Worm (Caenorhabditis elegans) whole organism, mixed stage, embryonic: ENCODE data around the gene R09H3.3.

ENCODE experiments used
- bed-3 ChIP-seq: fragments of 200-800 bp; sonication (Bioruptor generic); optimal IDR thresholded peaks from 3 replicates; lab custom pipeline; 2018; ENCODE audit warnings: mild to moderate bottlenecking, missing genetic modification characterization, moderate library complexity, missing compliant biosample characterization
- ceh-83 ChIP-seq: fragments of 200-800 bp; sonication (Bioruptor generic); optimal IDR thresholded peaks from 2 replicates; lab custom pipeline; 2018; ENCODE audit warnings: mild to moderate bottlenecking, missing genetic modification characterization, missing compliant biosample characterization
- ces-1 ChIP-seq: fragments of 150-350 bp; optimal IDR thresholded peaks from 2 replicates; lab custom pipeline; 2014; ENCODE audit warnings: missing biosample characterization, missing genetic modification reagents, missing genetic modification characterization
- cnd-1 ChIP-seq: fragments of 200-800 bp; sonication (Bioruptor generic); optimal IDR thresholded peaks from 2 replicates; lab custom pipeline; 2018; ENCODE audit warnings: mild to moderate bottlenecking, missing genetic modification characterization, missing compliant biosample characterization
- lsy-2 ChIP-seq: fragments of 150-350 bp; optimal IDR thresholded peaks from 2 replicates; lab custom pipeline; 2014; ENCODE audit warnings: missing biosample characterization, missing genetic modification characterization
- mab-5 ChIP-seq: fragments of 150-350 bp; optimal IDR thresholded peaks from 2 replicates; lab custom pipeline; 2014; ENCODE audit warnings: missing biosample characterization, missing genetic modification characterization
- nhr-12 ChIP-seq: fragments of 150-350 bp; optimal IDR thresholded peaks from 2 replicates; lab custom pipeline; 2014; ENCODE audit warnings: missing biosample characterization, missing genetic modification characterization
- nhr-2 ChIP-seq: fragments of 150-350 bp; optimal IDR thresholded peaks from 2 replicates; lab custom pipeline; 2014; ENCODE audit warnings: missing biosample characterization, missing genetic modification characterization
- nhr-28 ChIP-seq: fragments of 150-350 bp; optimal IDR thresholded peaks from 2 replicates; lab custom pipeline; 2014; ENCODE audit warnings: missing biosample characterization, missing genetic modification characterization
- snpc-4 ChIP-seq: fragments of 150-350 bp; optimal IDR thresholded peaks from 2 replicates; lab custom pipeline; 2014; ENCODE audit warnings: missing biosample characterization, missing genetic modification characterization

- peak; percentile 37 for TF ChIP-seq nhr-2
- TF ChIP-seq snpc-4 (tag; lab: Kevin White, UChicago): no peak
- TF ChIP-seq lsy-2 (tag; lab: Kevin White, UChicago): peak; percentile 75
- TF ChIP-seq cnd-1 (tag; lab: Kevin White, UChicago): peak; percentile 69
- peak; percentile 76 for TF ChIP-seq mab-5 (tag; lab: Kevin White, UChicago)
- no peak for TF ChIP-seq nhr-12 (tag; lab: Kevin White, UChicago)
- TF ChIP-seq bed-3: no peak
- TF ChIP-seq nhr-28 (tag; lab: Kevin White, UChicago): peak; percentile 10
- TF ChIP-seq ces-1 (GFP tag; lab: Kevin White, UChicago): peak; percentile 86
- no peak for TF ChIP-seq ceh-83 (GFP tag; lab: Kevin White, UChicago)
These were observed 41.6 kb downstream of the R09H3.3 start for ce11 chrX:1627013-1627412.
